Worm (Caenorhabditis elegans) whole organism, late embryonic: Measurements from ENCODE around the gene srx-137.

Experiments
- ceh-19 ChIP-seq: fragments of 200-800 bp; sonication (Bioruptor generic); optimal IDR thresholded peaks from 2 replicates; lab custom pipeline; 2018; ENCODE audit warnings: mild to moderate bottlenecking, missing genetic modification characterization, missing compliant biosample characterization
- ceh-31 ChIP-seq: sonication (generic microtip); optimal IDR thresholded peaks from 2 replicates; lab custom pipeline; 2016; ENCODE audit warnings: missing genetic modification characterization, missing compliant biosample characterization
- ceh-48 ChIP-seq: sonication (generic microtip); optimal IDR thresholded peaks from 2 replicates; lab custom pipeline; 2016; ENCODE audit warnings: missing genetic modification characterization, inconsistent platforms, missing compliant biosample characterization
- che-1 ChIP-seq: sonication (generic microtip); optimal IDR thresholded peaks from 2 replicates; lab custom pipeline; 2016; ENCODE audit warnings: mild to moderate bottlenecking, missing genetic modification characterization, missing compliant biosample characterization
- dmd-4 ChIP-seq: sonication (generic microtip); optimal IDR thresholded peaks from 2 replicates; lab custom pipeline; 2016; ENCODE audit warnings: borderline replicate concordance, missing genetic modification characterization, missing compliant biosample characterization
- eyg-1 ChIP-seq: sonication (generic microtip); optimal IDR thresholded peaks from 2 replicates; lab custom pipeline; 2016; ENCODE audit warnings: missing genotype, missing genetic modification characterization, missing compliant biosample characterization
- hlh-30 ChIP-seq: sonication (generic microtip); optimal IDR thresholded peaks from 2 replicates; lab custom pipeline; 2017; ENCODE audit warnings: antibody characterized with exemption, missing genetic modification characterization, missing compliant biosample characterization; ENCODE audit not compliant: insufficient read depth
- hlh-8 ChIP-seq: sonication (generic microtip); optimal IDR thresholded peaks from 2 replicates; lab custom pipeline; 2016; ENCODE audit warnings: missing genotype, missing genetic modification characterization, missing compliant biosample characterization
- madf-2 ChIP-seq: sonication (generic microtip); optimal IDR thresholded peaks from 2 replicates; lab custom pipeline; 2017; ENCODE audit warnings: missing genetic modification characterization, missing compliant biosample characterization
- nfya-1 ChIP-seq: sonication (generic microtip); optimal IDR thresholded peaks from 2 replicates; lab custom pipeline; 2017; ENCODE audit warnings: missing genetic modification characterization, mild to moderate bottlenecking, missing compliant biosample characterization, antibody characterized with exemption, moderate library complexity
- pha-2 ChIP-seq: sonication (generic microtip); optimal IDR thresholded peaks from 2 replicates; lab custom pipeline; 2017; ENCODE audit warnings: mild to moderate bottlenecking, missing genetic modification characterization, missing compliant biosample characterization
- unc-55 ChIP-seq: sonication (generic microtip); optimal IDR thresholded peaks from 2 replicates; lab custom pipeline; 2017; ENCODE audit warnings: missing biosample characterization, missing genetic modification reagents, missing genetic modification characterization

- TF ChIP-seq hlh-30 (tag; lab: Kevin White, UChicago) (no peak), pha-2 (no peak), eyg-1 (tag; lab: Kevin White, UChicago) (no peak), hlh-8 (tag; lab: Kevin White, UChicago) (no peak), unc-55 (no peak), che-1 (tag; lab: Kevin White, UChicago) (no peak), ceh-31 (tag; lab: Kevin White, UChicago) (no peak), dmd-4 (tag; lab: Kevin White, UChicago) (no peak), madf-2 (tag; lab: Kevin White, UChicago) (no peak), ceh-48 (tag; lab: Kevin White, UChicago) (no peak), ceh-19 (GFP tag; lab: Kevin White, UChicago) (no peak), nfya-1 (tag; lab: Kevin White, UChicago) (no peak)
Observed at ce11 chrV:13892457-13893375, 30.1 kb downstream of the srx-137 start, which contains the start of gene sptl-3.
